Worm (Caenorhabditis elegans) whole organism, late embryonic: ENCODE results near the gene mel-32.

ENCODE experiments used
- C08G9.2 ChIP-seq: sonication (generic microtip); optimal IDR thresholded peaks from 2 replicates; lab custom pipeline; 2016; ENCODE audit warnings: mild to moderate bottlenecking, missing genetic modification characterization, moderate library complexity, missing compliant biosample characterization
- F13H6.1 ChIP-seq: sonication (generic microtip); optimal IDR thresholded peaks from 2 replicates; lab custom pipeline; 2016; ENCODE audit warnings: missing genetic modification characterization, missing compliant biosample characterization
- K09A11.1 ChIP-seq: sonication (generic microtip); optimal IDR thresholded peaks from 2 replicates; lab custom pipeline; 2017; ENCODE audit warnings: antibody characterized with exemption, mild to moderate bottlenecking, missing genetic modification characterization, missing compliant biosample characterization; ENCODE audit not compliant: insufficient read depth
- ama-1 ChIP-seq: fragments of 150-350 bp; optimal IDR thresholded peaks from 2 replicates; lab custom pipeline; 2014
- ceh-18 ChIP-seq: sonication (generic microtip); optimal IDR thresholded peaks from 2 replicates; lab custom pipeline; 2016; ENCODE audit warnings: missing genetic modification characterization, missing compliant biosample characterization
- ceh-2 ChIP-seq: sonication (generic microtip); optimal IDR thresholded peaks from 2 replicates; lab custom pipeline; 2016; ENCODE audit warnings: missing genotype, missing genetic modification characterization, missing compliant biosample characterization
- ceh-24 ChIP-seq: sonication (generic microtip); optimal IDR thresholded peaks from 2 replicates; lab custom pipeline; 2016; ENCODE audit warnings: mild to moderate bottlenecking, missing genetic modification characterization, missing compliant biosample characterization
- ceh-34 ChIP-seq: sonication (generic microtip); optimal IDR thresholded peaks from 2 replicates; lab custom pipeline; 2016; ENCODE audit warnings: mild to moderate bottlenecking, missing genetic modification characterization, missing compliant biosample characterization
- ceh-48 ChIP-seq: sonication (generic microtip); optimal IDR thresholded peaks from 2 replicates; lab custom pipeline; 2016; ENCODE audit warnings: missing genetic modification characterization, inconsistent platforms, missing compliant biosample characterization
- ceh-9 ChIP-seq: sonication (generic microtip); optimal IDR thresholded peaks from 2 replicates; lab custom pipeline; 2016; ENCODE audit warnings: mild to moderate bottlenecking, missing genetic modification characterization, inconsistent platforms, missing compliant biosample characterization
- elt-2 ChIP-seq: sonication (generic microtip); optimal IDR thresholded peaks from 2 replicates; lab custom pipeline; 2016; ENCODE audit warnings: missing genetic modification reagents, missing genetic modification characterization, missing compliant biosample characterization
- elt-4 ChIP-seq: sonication (generic microtip); optimal IDR thresholded peaks from 2 replicates; lab custom pipeline; 2016; ENCODE audit warnings: missing genetic modification characterization, missing compliant biosample characterization
- ets-4 ChIP-seq: sonication (generic microtip); optimal IDR thresholded peaks from 2 replicates; lab custom pipeline; 2016; ENCODE audit warnings: missing genetic modification characterization, missing compliant biosample characterization
- eyg-1 ChIP-seq: sonication (generic microtip); optimal IDR thresholded peaks from 2 replicates; lab custom pipeline; 2016; ENCODE audit warnings: missing genotype, missing genetic modification characterization, missing compliant biosample characterization
- fax-1 ChIP-seq: sonication (generic microtip); optimal IDR thresholded peaks from 2 replicates; lab custom pipeline; 2016; ENCODE audit warnings: missing genotype, missing genetic modification characterization, missing compliant biosample characterization
- fkh-10 ChIP-seq: fragments of 150-350 bp; optimal IDR thresholded peaks from 2 replicates; lab custom pipeline; 2014; ENCODE audit warnings: missing biosample characterization, missing genetic modification reagents, missing genetic modification characterization
- hlh-15 ChIP-seq: sonication (generic microtip); optimal IDR thresholded peaks from 2 replicates; lab custom pipeline; 2016; ENCODE audit warnings: missing genetic modification characterization, missing compliant biosample characterization
- lim-6 ChIP-seq: sonication (generic microtip); optimal IDR thresholded peaks from 2 replicates; lab custom pipeline; 2016; ENCODE audit warnings: missing genetic modification characterization, missing compliant biosample characterization
- mec-3 ChIP-seq: sonication (generic microtip); optimal IDR thresholded peaks from 2 replicates; lab custom pipeline; 2016; ENCODE audit warnings: borderline replicate concordance, missing genetic modification characterization, missing compliant biosample characterization
- nfya-1 ChIP-seq: sonication (generic microtip); optimal IDR thresholded peaks from 2 replicates; lab custom pipeline; 2017; ENCODE audit warnings: missing genetic modification characterization, mild to moderate bottlenecking, missing compliant biosample characterization, antibody characterized with exemption, moderate library complexity
- nhr-11 ChIP-seq: fragments of 150-350 bp; optimal IDR thresholded peaks from 2 replicates; lab custom pipeline; 2014; ENCODE audit warnings: missing biosample characterization, missing genetic modification characterization
- npax-4 ChIP-seq: sonication (generic microtip); optimal IDR thresholded peaks from 2 replicates; lab custom pipeline; 2016; ENCODE audit warnings: missing genetic modification characterization, missing compliant biosample characterization
- odd-2 ChIP-seq: sonication (generic microtip); optimal IDR thresholded peaks from 2 replicates; lab custom pipeline; 2017; ENCODE audit warnings: antibody characterized with exemption, mild to moderate bottlenecking, missing genetic modification characterization, missing compliant biosample characterization
- pag-3 ChIP-seq: sonication (generic microtip); optimal IDR thresholded peaks from 2 replicates; lab custom pipeline; 2016; ENCODE audit warnings: missing compliant biosample characterization, missing genetic modification characterization, borderline replicate concordance
- pat-9 ChIP-seq: fragments of 200-800 bp; sonication (Bioruptor generic); optimal IDR thresholded peaks from 2 replicates; lab custom pipeline; 2018; ENCODE audit warnings: mild to moderate bottlenecking, missing genetic modification characterization, moderate library complexity, missing compliant biosample characterization
- pax-1 ChIP-seq: fragments of 150-350 bp; optimal IDR thresholded peaks from 2 replicates; lab custom pipeline; 2014; ENCODE audit warnings: missing biosample characterization, missing genetic modification characterization
- pha-2 ChIP-seq: sonication (generic microtip); optimal IDR thresholded peaks from 2 replicates; lab custom pipeline; 2017; ENCODE audit warnings: mild to moderate bottlenecking, missing genetic modification characterization, missing compliant biosample characterization
- pha-4 ChIP-seq: fragments of 150-350 bp; optimal IDR thresholded peaks from 2 replicates; lab custom pipeline; 2018; ENCODE audit warnings: missing biosample characterization, missing genetic modification reagents, missing genetic modification characterization
- pqm-1 ChIP-seq: sonication (generic microtip); optimal IDR thresholded peaks from 2 replicates; lab custom pipeline; 2016; ENCODE audit warnings: missing genetic modification characterization, missing compliant biosample characterization
- pros-1 ChIP-seq: fragments of 150-350 bp; optimal IDR thresholded peaks from 2 replicates; lab custom pipeline; 2014; ENCODE audit warnings: missing biosample characterization, missing genetic modification reagents, missing genetic modification characterization
- rnt-1 ChIP-seq: sonication (generic microtip); optimal IDR thresholded peaks from 2 replicates; lab custom pipeline; 2016; ENCODE audit warnings: missing genetic modification characterization, missing compliant biosample characterization
- sdc-2 ChIP-seq: sonication (generic microtip); optimal IDR thresholded peaks from 2 replicates; lab custom pipeline; 2016; ENCODE audit warnings: missing genotype, missing genetic modification characterization, missing compliant biosample characterization
- sox-2 ChIP-seq: fragments of 200-800 bp; sonication (Bioruptor generic); IDR thresholded peaks from 2 replicates; pipeline ENCODE4 v1.3.6; 2022; ENCODE audit warnings: missing genetic modification reagents, missing genetic modification characterization, missing compliant biosample characterization
- tbx-2 ChIP-seq: sonication (generic microtip); optimal IDR thresholded peaks from 2 replicates; lab custom pipeline; 2016; ENCODE audit warnings: missing genetic modification characterization, missing compliant biosample characterization
- unc-42 ChIP-seq: sonication (generic microtip); optimal IDR thresholded peaks from 2 replicates; lab custom pipeline; 2016; ENCODE audit warnings: missing genotype, missing genetic modification characterization, missing compliant biosample characterization
- unc-55 ChIP-seq: sonication (generic microtip); optimal IDR thresholded peaks from 2 replicates; lab custom pipeline; 2017; ENCODE audit warnings: missing biosample characterization, missing genetic modification reagents, missing genetic modification characterization
- zip-5 ChIP-seq: sonication (generic microtip); optimal IDR thresholded peaks from 2 replicates; lab custom pipeline; 2016; ENCODE audit warnings: missing genetic modification characterization, missing compliant biosample characterization
- ztf-16 ChIP-seq: sonication (generic microtip); optimal IDR thresholded peaks from 2 replicates; lab custom pipeline; 2017; ENCODE audit warnings: missing genetic modification characterization, missing compliant biosample characterization

Gene mel-32

ce11 chrIII:6464113-6464571, 21.3 kb upstream of the mel-32 start (continued):
- TF ChIP-seq hlh-15 (tag; lab: Kevin White, UChicago) (no peak), elt-2 (tag; lab: Kevin White, UChicago) (peak; percentile 98), ceh-2 (tag; lab: Kevin White, UChicago) (peak; percentile 47)

ce11 chrIII:6463679-6464078, 20.9 kb upstream of the mel-32 start, which contains the start of gene dlc-1:
Gene dlc-1 (minus strand): TSS chrIII:6463779.
- TF ChIP-seq pqm-1 (tag; lab: Kevin White, UChicago) (no peak), K09A11.1 (tag; lab: Kevin White, UChicago) (no peak), rnt-1 (tag; lab: Kevin White, UChicago) (no peak), pros-1 (tag; lab: Kevin White, UChicago) (no peak), pat-9 (no peak), ama-1 (lab: Kevin White, UChicago) (no peak), nhr-11 (tag; lab: Kevin White, UChicago) (no peak), ceh-18 (tag; lab: Kevin White, UChicago) (no peak), odd-2 (tag; lab: Kevin White, UChicago) (no peak), nfya-1 (no peak), ceh-2 (tag; lab: Kevin White, UChicago) (no peak), ceh-24 (tag; lab: Kevin White, UChicago) (no peak), eyg-1 (tag; lab: Kevin White, UChicago) (no peak), unc-42 (tag; lab: Kevin White, UChicago) (no peak), elt-4 (tag; lab: Kevin White, UChicago) (no peak), ztf-16 (no peak), F13H6.1 (tag; lab: Kevin White, UChicago) (no peak), mec-3 (no peak), pag-3 (no peak)

ce11 chrIII:6462610-6463009, 19.8 kb upstream of the mel-32 start, which contains the start of gene T26A5.8:
Gene T26A5.8 (minus strand): TSS chrIII:6462856.
- no peak for TF ChIP-seq sox-2 (GFP tag; lab: Robert Waterston, UW)
- no peak for TF ChIP-seq pax-1 (tag; lab: Kevin White, UChicago)
- TF ChIP-seq unc-55 (GFP tag; lab: Kevin White, UChicago), result no peak
- TF ChIP-seq odd-2 (tag; lab: Kevin White, UChicago), result no peak
- no peak for TF ChIP-seq ets-4
- no peak for TF ChIP-seq npax-4
- TF ChIP-seq sdc-2 (tag; lab: Kevin White, UChicago), result no peak
- no peak for TF ChIP-seq pha-4
- TF ChIP-seq tbx-2, result no peak
- no peak for TF ChIP-seq lim-6 (tag; lab: Kevin White, UChicago)
- TF ChIP-seq C08G9.2 (tag; lab: Kevin White, UChicago), result no peak
- TF ChIP-seq ceh-34 (tag; lab: Kevin White, UChicago), result no peak
- no peak for TF ChIP-seq fkh-10 (GFP tag; lab: Kevin White, UChicago)
- no peak for TF ChIP-seq rnt-1 (tag; lab: Kevin White, UChicago)
- TF ChIP-seq pha-2 (tag; lab: Kevin White, UChicago), result no peak
- TF ChIP-seq ama-1 (lab: Kevin White, UChicago), result no peak
- no peak for TF ChIP-seq ceh-48 (tag; lab: Kevin White, UChicago)
- no peak for TF ChIP-seq fax-1 (tag; lab: Kevin White, UChicago)
- no peak for TF ChIP-seq elt-2 (tag; lab: Kevin White, UChicago)

- no peak for TF ChIP-seq zip-5 (tag; lab: Kevin White, UChicago)
- TF ChIP-seq sdc-2 (tag; lab: Kevin White, UChicago), result no peak
- no peak for TF ChIP-seq elt-2 (tag; lab: Kevin White, UChicago)
- TF ChIP-seq ceh-9 (tag; lab: Kevin White, UChicago), result no peak
- no peak for TF ChIP-seq fax-1 (tag; lab: Kevin White, UChicago)
- TF ChIP-seq unc-55 (GFP tag; lab: Kevin White, UChicago), result no peak
Observed at ce11 chrIII:6459820-6460219, 17.0 kb upstream of the mel-32 start, which contains the start of gene algn-1. Gene algn-1 (plus strand): TSS chrIII:6460120.
